Worm (Caenorhabditis elegans): Measurements from ENCODE around the gene C04G6.13.

The C04G6.13 gene

ce11 chrII:5093945-5094344, at the start of gene C04G6.13:
Gene C04G6.13, plus strand, starts transcription at chrII:5094245.
- TF ChIP-seq nhr-28 (tag; optimal IDR thresholded peaks at IDR 0.05) = no peak
- peak in 1 of 2 experiments; percentile 35 for TF ChIP-seq unc-62 (GFP tag; optimal IDR thresholded peaks at IDR 0.05 in 1 of 2)
- TF ChIP-seq unc-62 (tag; optimal IDR thresholded peaks at IDR 0.05) = no peak
- TF ChIP-seq rbr-2 (tag; optimal IDR thresholded peaks at IDR 0.05) = no peak

- TF ChIP-seq mdl-1 (tag; optimal IDR thresholded peaks at IDR 0.05) = peak in 1 of 2 experiments; percentile 18
- no peak for TF ChIP-seq ceh-62 (tag; optimal IDR thresholded peaks at IDR 0.05)
- TF ChIP-seq ztf-11 (tag; optimal IDR thresholded peaks at IDR 0.05) = no peak
- peak in 1 of 2 experiments; percentile 22 for TF ChIP-seq lsy-2 (tag; optimal IDR thresholded peaks at IDR 0.05)
- no peak for TF ChIP-seq Y5F2A.4 (GFP tag; optimal IDR thresholded peaks at IDR 0.05)
- no peak for TF ChIP-seq aly-2 (tag; optimal IDR thresholded peaks at IDR 0.05)
- no peak for TF ChIP-seq lin-13 (GFP tag; optimal IDR thresholded peaks at IDR 0.05)
- TF ChIP-seq Y105C5A.15 (GFP tag; IDR thresholded peaks at IDR 0.05) = no peak
- no peak for TF ChIP-seq zag-1 (tag; optimal IDR thresholded peaks at IDR 0.05)
- TF ChIP-seq jun-1 (tag; optimal IDR thresholded peaks at IDR 0.05) = no peak
- no peak for TF ChIP-seq fos-1 (tag; optimal IDR thresholded peaks at IDR 0.05)
- TF ChIP-seq cey-2 (tag; optimal IDR thresholded peaks at IDR 0.05; ENCODE audit: borderline replicate concordance, insufficient read depth) = no peak
- no peak for TF ChIP-seq nhr-48 (tag; optimal IDR thresholded peaks at IDR 0.05)
- TF ChIP-seq Y48G9A.11 (GFP tag; IDR thresholded peaks at IDR 0.05) = no peak
- no peak for TF ChIP-seq dmd-6 (GFP tag; IDR thresholded peaks at IDR 0.05)
- no peak for TF ChIP-seq nhr-41 (GFP tag; IDR thresholded peaks at IDR 0.05)
- TF ChIP-seq rbr-2 (tag; optimal IDR thresholded peaks at IDR 0.05) = no peak
- TF ChIP-seq tra-1 (GFP tag; IDR thresholded peaks at IDR 0.05) = no peak
- no peak for TF ChIP-seq daf-19 (GFP tag; conservative IDR thresholded peaks at IDR 0.05)
- no peak for TF ChIP-seq ceh-82 (tag; optimal IDR thresholded peaks at IDR 0.05)
- no peak for TF ChIP-seq zfp-2 (tag; optimal IDR thresholded peaks at IDR 0.05)
- TF ChIP-seq unc-62 (GFP tag; optimal IDR thresholded peaks at IDR 0.05 in 1 of 2) = peak in 1 of 2 experiments; percentile 81
- TF ChIP-seq unc-62 (tag; optimal IDR thresholded peaks at IDR 0.05) = no peak
- TF ChIP-seq ceh-32 (tag; optimal IDR thresholded peaks at IDR 0.05; ENCODE audit: poor library complexity) = no peak
- TF ChIP-seq nhr-111 (GFP tag; optimal IDR thresholded peaks at IDR 0.05) = no peak
- TF ChIP-seq mxl-2 (GFP tag; conservative IDR thresholded peaks at IDR 0.05) = no peak
- TF ChIP-seq php-3 (GFP tag; IDR thresholded peaks at IDR 0.05) = no peak
- peak; percentile 77 for TF ChIP-seq fkh-10 (GFP tag; optimal IDR thresholded peaks at IDR 0.05)
- peak; percentile 57 for TF ChIP-seq ces-1 (GFP tag; optimal IDR thresholded peaks at IDR 0.05)
- TF ChIP-seq duxl-1 (tag; optimal IDR thresholded peaks at IDR 0.05; ENCODE audit: poor library complexity) = no peak
- no peak for TF ChIP-seq nhr-76 (tag; optimal IDR thresholded peaks at IDR 0.05)
- TF ChIP-seq skn-1 (tag; optimal IDR thresholded peaks at IDR 0.05) = no peak
- TF ChIP-seq dve-1 (tag; optimal IDR thresholded peaks at IDR 0.05; ENCODE audit: insufficient read depth) = no peak
- no peak for TF ChIP-seq mdt-29 (GFP tag; IDR thresholded peaks at IDR 0.05)
- TF ChIP-seq sdz-12 (GFP tag; optimal IDR thresholded peaks at IDR 0.05) = no peak
- TF ChIP-seq nhr-6 (tag; optimal IDR thresholded peaks at IDR 0.05) = no peak
- no peak for TF ChIP-seq egl-27 (tag; optimal IDR thresholded peaks at IDR 0.05)
- peak; percentile 51 for TF ChIP-seq hlh-30 (tag; optimal IDR thresholded peaks at IDR 0.05; ENCODE audit: insufficient read depth)
- no peak for TF ChIP-seq ztf-7 (tag; optimal IDR thresholded peaks at IDR 0.05)
- TF ChIP-seq nhr-28 (tag; optimal IDR thresholded peaks at IDR 0.05) = no peak
- TF ChIP-seq lin-15B (tag; optimal IDR thresholded peaks at IDR 0.05) = no peak
- TF ChIP-seq F37D6.2 (tag; optimal IDR thresholded peaks at IDR 0.05) = no peak
- TF ChIP-seq pha-4 (GFP tag; IDR thresholded peaks at IDR 0.05) = no peak
- TF ChIP-seq pha-4 (tag; optimal IDR thresholded peaks at IDR 0.05) = no peak
These were observed 47.5 kb upstream of the C04G6.13 start for ce11 chrII:5046209-5047200.
